Worm (Caenorhabditis elegans) whole organism, young adult: ENCODE data around the gene seip-1.
"Not testable (repeated sequence)": the region's sequence is repeated elsewhere in the genome, so short reads cannot be mapped to it uniquely, and the experiment has no call there.

Source experiments
- die-1 ChIP-seq: sonication (generic microtip); optimal IDR thresholded peaks from 2 replicates; lab custom pipeline; 2016; ENCODE audit warnings: missing genotype, mild to moderate bottlenecking, missing genetic modification characterization, missing compliant biosample characterization
- nhr-179 ChIP-seq: sonication (generic microtip); optimal IDR thresholded peaks from 2 replicates; lab custom pipeline; 2016; ENCODE audit warnings: mild to moderate bottlenecking, missing genetic modification characterization, missing compliant biosample characterization
- pha-4 ChIP-seq: fragments of 150-350 bp; sonication (generic microtip); optimal IDR thresholded peaks from 2 replicates; lab custom pipeline; 2014; ENCODE audit warnings: missing biosample characterization, missing genetic modification reagents, missing genetic modification characterization
- sea-2 ChIP-seq: fragments of 200-800 bp; sonication (Bioruptor generic); IDR thresholded peaks from 2 replicates; pipeline ENCODE4 v1.3.6; 2022; ENCODE audit warnings: missing genetic modification characterization, missing compliant biosample characterization
- snpc-3.4 ChIP-seq: sonication (generic microtip); optimal IDR thresholded peaks from 2 replicates; lab custom pipeline; 2017; ENCODE audit warnings: missing genetic modification characterization, mild to moderate bottlenecking, missing compliant biosample characterization, antibody characterized with exemption, moderate library complexity, missing genotype, missing genetic modification reagents
- snpc-4 ChIP-seq, 5 experiments: fragments of 150-350 bp in 1 of 5; sonication (generic microtip) in 4 of 5; optimal IDR thresholded peaks; 2 replicates each; lab custom pipeline; 2014 to 2018; ENCODE audit warnings: missing genetic modification characterization in 5 of 5, missing biosample characterization in 3 of 5, antibody characterized with exemption in 2 of 5, mild to moderate bottlenecking in 2 of 5, missing compliant biosample characterization in 2 of 5, missing genotype in 2 of 5, moderate library complexity in 2 of 5, missing genetic modification reagents in 1 of 5
- unc-130 ChIP-seq: sonication (generic microtip); optimal IDR thresholded peaks from 2 replicates; lab custom pipeline; 2016; ENCODE audit warnings: missing genetic modification reagents, missing genetic modification characterization, missing compliant biosample characterization

DNA sequence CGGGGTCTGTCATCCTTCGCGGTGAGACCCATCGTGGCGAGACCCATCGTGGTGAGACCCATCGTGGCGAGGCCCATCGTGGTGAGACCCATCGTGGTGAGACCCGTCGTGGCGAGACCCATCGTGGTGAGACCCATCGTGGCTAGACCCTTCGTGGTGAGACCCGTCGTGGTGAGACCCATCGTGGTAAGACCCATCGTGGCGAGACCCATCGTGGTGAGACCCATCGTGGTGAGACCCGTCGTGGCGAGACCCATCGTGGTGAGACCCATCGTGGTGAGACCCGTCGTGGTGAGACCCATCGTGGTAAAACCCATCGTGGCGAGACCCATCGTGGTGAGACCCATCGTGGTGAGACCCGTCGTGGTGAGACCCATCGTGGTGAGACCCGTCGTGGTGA lies 38.6 kb upstream of the seip-1 start:
- not testable (repeated sequence) for TF ChIP-seq unc-130 (GFP tag; lab: Kevin White, UChicago); snpc-3.4 (tag; lab: Kevin White, UChicago); die-1 (tag; lab: Kevin White, UChicago); snpc-4 (GFP tag; optimal IDR thresholded peaks at IDR 0.05; lab: Kevin White, UChicago); snpc-4 (tag; optimal IDR thresholded peaks at IDR 0.05; lab: Kevin White, UChicago); pha-4 (tag; lab: Kevin White, UChicago); nhr-179 (tag; lab: Kevin White, UChicago); sea-2 (GFP tag; lab: Robert Waterston, UW)
